Worm (Caenorhabditis elegans): ENCODE results near the gene EEED8.2.

- TF ChIP-seq blmp-1 (tag; optimal IDR thresholded peaks at IDR 0.05) (no peak), ceh-63 (GFP tag; optimal IDR thresholded peaks at IDR 0.05) (no peak), fkh-4 (tag; optimal IDR thresholded peaks at IDR 0.05; ENCODE audit: borderline replicate concordance) (no peak)
Observed at ce11 chrII:5384282-5384681, 32.2 kb upstream of the EEED8.2 start.
